Worm (Caenorhabditis elegans): ENCODE data around the gene C29F7.10.
A peak's percentile ranks its signal among the peaks of the same experiment; 100 is the strongest.

C29F7.10 gene

ce11 chrX:13448665-13449099, 17.4 kb upstream of the C29F7.10 start (continued):
- TF ChIP-seq lin-40 (tag; optimal IDR thresholded peaks at IDR 0.05) (peak; percentile 87), bed-2 (GFP tag; IDR thresholded peaks at IDR 0.05) (0 out of 2 replicates have a peak, but pooled peaks have one; percentile 7), F23B12.7 (tag; optimal IDR thresholded peaks at IDR 0.05; ENCODE audit: insufficient read depth) (peak; percentile 80), nhr-27 (tag; optimal IDR thresholded peaks at IDR 0.05) (peak; percentile 51), dpl-1 (GFP tag; optimal IDR thresholded peaks at IDR 0.05) (peak; percentile 13), ceh-100 (GFP tag; IDR thresholded peaks at IDR 0.05) (0 out of 2 replicates have a peak, but pooled peaks have one; percentile 25)

ce11 chrX:13446418-13446817, 15.1 kb upstream of the C29F7.10 start, which contains the start of gene set-8:
set-8 (plus strand) TSS chrX:13446718.
- no peak for TF ChIP-seq pha-4 (tag; optimal IDR thresholded peaks at IDR 0.05)
- no peak for TF ChIP-seq ceh-91 (GFP tag; IDR thresholded peaks at IDR 0.05)

- TF ChIP-seq nhr-90 (tag; optimal IDR thresholded peaks at IDR 0.05): peak; percentile 33
- TF ChIP-seq hmg-1.2 (GFP tag; IDR thresholded peaks at IDR 0.05): peak; percentile 38; the same call in 1 of the 2 replicates
- no peak for TF ChIP-seq xnd-1 (tag; optimal IDR thresholded peaks at IDR 0.05)
- no peak for TF ChIP-seq K11D2.4 (GFP tag; IDR thresholded peaks at IDR 0.05)
- no peak for TF ChIP-seq snpc-4 (GFP tag; optimal IDR thresholded peaks at IDR 0.05)
- peak in 1 of 4 experiments; percentile 36 for TF ChIP-seq snpc-4 (tag; optimal IDR thresholded peaks at IDR 0.05)
- no peak for TF ChIP-seq B0019.2 (GFP tag; conservative IDR thresholded peaks at IDR 0.05)
- no peak for TF ChIP-seq F52B5.7 (tag; optimal IDR thresholded peaks at IDR 0.05)
- TF ChIP-seq B0261.1 (tag; optimal IDR thresholded peaks at IDR 0.05): peak; percentile 71
- 0 out of 2 replicates have a peak, but pooled peaks have one; percentile 51 for TF ChIP-seq ztf-25 (GFP tag; IDR thresholded peaks at IDR 0.05)
- TF ChIP-seq rpc-1 (optimal IDR thresholded peaks at IDR 0.05): peak; percentile 63
- peak; percentile 84 for TF ChIP-seq rpc-1 (tag; optimal IDR thresholded peaks at IDR 0.05)
- peak; percentile 48 for TF ChIP-seq die-1 (tag; optimal IDR thresholded peaks at IDR 0.05)
- TF ChIP-seq tbp1 (GFP tag; optimal IDR thresholded peaks at IDR 0.05): peak; percentile 85
- TF ChIP-seq ztf-18 (tag; optimal IDR thresholded peaks at IDR 0.05): peak; percentile 9
- TF ChIP-seq D2030.7 (GFP tag; IDR thresholded peaks at IDR 0.05): peak; percentile 54
- no peak for TF ChIP-seq Y53G8AR.9 (GFP tag; conservative IDR thresholded peaks at IDR 0.05)
- no peak for TF ChIP-seq K12H6.12 (tag; optimal IDR thresholded peaks at IDR 0.05)
- TF ChIP-seq lin-26 (GFP tag; IDR thresholded peaks at IDR 0.05): peak; percentile 59; the same call in 1 of the 2 replicates
- no peak for TF ChIP-seq aptf-2 (GFP tag; conservative IDR thresholded peaks at IDR 0.05)
These were observed 13.0 kb upstream of the C29F7.10 start for ce11 chrX:13444267-13444666.

DNA sequence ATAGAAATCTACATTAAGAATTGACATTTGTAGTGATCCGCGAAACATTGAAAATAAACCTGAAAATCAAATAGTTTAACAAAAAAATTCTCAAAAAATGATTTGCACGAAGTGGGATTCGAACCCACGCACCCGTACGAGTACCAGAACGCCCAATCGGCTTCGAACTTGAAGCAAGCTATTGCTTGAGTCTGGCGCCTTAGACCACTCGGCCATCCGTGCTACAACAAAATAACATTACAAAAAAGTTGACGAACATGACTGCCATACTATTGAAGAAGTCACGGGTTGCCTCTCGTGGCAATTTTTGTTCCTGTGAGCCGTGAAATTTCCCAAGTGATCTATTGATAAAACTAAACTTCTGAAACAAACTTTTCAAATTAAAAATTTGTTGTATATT, 12.0 kb upstream of the C29F7.10 start:
- no peak for TF ChIP-seq let-607 (tag; optimal IDR thresholded peaks at IDR 0.05)
- no peak for TF ChIP-seq ekl-4 (GFP tag; IDR thresholded peaks at IDR 0.05)
- TF ChIP-seq nfya-2 (GFP tag; IDR thresholded peaks at IDR 0.05): no peak
- peak; percentile 64 for TF ChIP-seq die-1 (tag; optimal IDR thresholded peaks at IDR 0.05)
- TF ChIP-seq ceh-58 (GFP tag; IDR thresholded peaks at IDR 0.05): no peak
- TF ChIP-seq aptf-2 (GFP tag; conservative IDR thresholded peaks at IDR 0.05): no peak
- 0 out of 2 replicates have a peak, but pooled peaks have one; percentile 22 for TF ChIP-seq Y53G8AR.9 (GFP tag; conservative IDR thresholded peaks at IDR 0.05)
- TF ChIP-seq tlf-1 (GFP tag; optimal IDR thresholded peaks at IDR 0.05): no peak
- 0 out of 2 replicates have a peak, but pooled peaks have one; percentile 45 for TF ChIP-seq lin-26 (GFP tag; IDR thresholded peaks at IDR 0.05)
- no peak for TF ChIP-seq snpc-1.1 (tag; optimal IDR thresholded peaks at IDR 0.05; ENCODE audit: insufficient read depth)
- TF ChIP-seq hsf-1 (GFP tag; IDR thresholded peaks at IDR 0.05): no peak
- TF ChIP-seq F22D6.2 (tag; optimal IDR thresholded peaks at IDR 0.05): no peak
- no peak for TF ChIP-seq mxl-1 (tag; optimal IDR thresholded peaks at IDR 0.05)
- no peak for TF ChIP-seq ztf-25 (GFP tag; IDR thresholded peaks at IDR 0.05)
- no peak for TF ChIP-seq mcd-1 (GFP tag; IDR thresholded peaks at IDR 0.05)
- TF ChIP-seq lsy-27 (tag; optimal IDR thresholded peaks at IDR 0.05; ENCODE audit: borderline replicate concordance, insufficient read depth): no peak
- TF ChIP-seq F52B5.7 (tag; optimal IDR thresholded peaks at IDR 0.05): no peak
- no peak for TF ChIP-seq dpff-1 (tag; optimal IDR thresholded peaks at IDR 0.05)
- TF ChIP-seq ceh-27 (GFP tag; optimal IDR thresholded peaks at IDR 0.05): no peak
- no peak for TF ChIP-seq athp-1 (tag; optimal IDR thresholded peaks at IDR 0.05)
- TF ChIP-seq snpc-3.4 (tag; optimal IDR thresholded peaks at IDR 0.05): no peak
- TF ChIP-seq nhr-90 (tag; optimal IDR thresholded peaks at IDR 0.05): peak; percentile 32

Measured in whole organism, young adult.